Worm (Caenorhabditis elegans): ENCODE measurements around the gene C44H9.4.

- TF ChIP-seq unc-62 (GFP tag; optimal IDR thresholded peaks at IDR 0.05) (no peak), ceh-83 (GFP tag; optimal IDR thresholded peaks at IDR 0.05) (no peak), nhr-28 (tag; optimal IDR thresholded peaks at IDR 0.05) (no peak)
These were observed 24.4 kb upstream of the C44H9.4 start, which contains the start of gene ZC443.2 for ce11 chrV:12811126-12811525.
